Worm (Caenorhabditis elegans): ENCODE results near the gene lido-13.

lido-13 gene

ce11 chrII:3020899-3021298, 33.2 kb downstream of the lido-13 start:
- no peak for TF ChIP-seq dpl-1 (GFP tag; optimal IDR thresholded peaks at IDR 0.05)
- no peak for TF ChIP-seq ztf-28 (GFP tag; IDR thresholded peaks at IDR 0.05)

ce11 chrII:3019807-3020206, 34.3 kb downstream of the lido-13 start, which contains the start of gene clec-3:
Gene clec-3, minus strand, starts transcription at chrII:3019907.
- TF ChIP-seq F57A8.1 (GFP tag; optimal IDR thresholded peaks at IDR 0.05): no peak
- no peak for TF ChIP-seq lsl-1 (GFP tag; optimal IDR thresholded peaks at IDR 0.05)
- no peak for TF ChIP-seq egl-18 (GFP tag; IDR thresholded peaks at IDR 0.05)
- no peak for TF ChIP-seq dpl-1 (GFP tag; optimal IDR thresholded peaks at IDR 0.05)
- TF ChIP-seq rcor-1 (GFP tag; IDR thresholded peaks at IDR 0.05): no peak
- no peak for TF ChIP-seq F22D6.2 (tag; optimal IDR thresholded peaks at IDR 0.05)
- no peak for TF ChIP-seq sea-2 (GFP tag; IDR thresholded peaks at IDR 0.05)
- no peak for TF ChIP-seq ztf-18 (tag; optimal IDR thresholded peaks at IDR 0.05)
- no peak for TF ChIP-seq F37B4.10 (GFP tag; IDR thresholded peaks at IDR 0.05)
- TF ChIP-seq T07F8.4 (tag; optimal IDR thresholded peaks at IDR 0.05): no peak
- TF ChIP-seq die-1 (tag; optimal IDR thresholded peaks at IDR 0.05): no peak
- TF ChIP-seq unc-130 (GFP tag; optimal IDR thresholded peaks at IDR 0.05): no peak
- TF ChIP-seq Y79H2A.3 (GFP tag; conservative IDR thresholded peaks at IDR 0.05): no peak
- TF ChIP-seq rec-8 (tag; optimal IDR thresholded peaks at IDR 0.05): no peak
- TF ChIP-seq pbrm-1 (GFP tag; IDR thresholded peaks at IDR 0.05): no peak
- no peak for TF ChIP-seq hrde-1 (tag; optimal IDR thresholded peaks at IDR 0.05; ENCODE audit: borderline replicate concordance)
- TF ChIP-seq hlh-12 (tag; optimal IDR thresholded peaks at IDR 0.05): no peak
- TF ChIP-seq tbp1 (GFP tag; optimal IDR thresholded peaks at IDR 0.05): no peak

ce11 chrII:3014196-3014849, 39.8 kb downstream of the lido-13 start, which contains the start of gene C41H7.2:
Gene C41H7.2, plus strand, starts transcription at chrII:3014817.
- no peak for TF ChIP-seq egrh-3 (GFP tag; IDR thresholded peaks at IDR 0.05)
- TF ChIP-seq ceh-79 (tag; optimal IDR thresholded peaks at IDR 0.05): no peak
- peak; percentile 93 for TF ChIP-seq nfyb-1 (GFP tag; IDR thresholded peaks at IDR 0.05)
- peak; percentile 71 for TF ChIP-seq nhr-80 (tag; optimal IDR thresholded peaks at IDR 0.05)
- TF ChIP-seq bed-2 (GFP tag; IDR thresholded peaks at IDR 0.05): no peak

- TF ChIP-seq nhr-80 (tag; optimal IDR thresholded peaks at IDR 0.05) (no peak), ztf-6 (GFP tag; IDR thresholded peaks at IDR 0.05) (no peak), K12H6.12 (tag; optimal IDR thresholded peaks at IDR 0.05) (no peak), cebp-1 (GFP tag; IDR thresholded peaks at IDR 0.05) (no peak), cebp-1 (tag; optimal IDR thresholded peaks at IDR 0.05) (no peak), somi-1 (GFP tag; optimal IDR thresholded peaks at IDR 0.05) (no peak), rpc-1 (optimal IDR thresholded peaks at IDR 0.05) (no peak), rpc-1 (tag; optimal IDR thresholded peaks at IDR 0.05) (no peak), tbx-9 (tag; optimal IDR thresholded peaks at IDR 0.05; ENCODE audit: borderline replicate concordance) (no peak), cebp-2 (GFP tag; IDR thresholded peaks at IDR 0.05) (no peak), lsl-1 (GFP tag; optimal IDR thresholded peaks at IDR 0.05) (no peak), lag-1 (GFP tag; IDR thresholded peaks at IDR 0.05) (no peak), fkh-3 (tag; optimal IDR thresholded peaks at IDR 0.05) (no peak), F33H1.4 (GFP tag; IDR thresholded peaks at IDR 0.05) (no peak), xnd-1 (tag; optimal IDR thresholded peaks at IDR 0.05) (no peak), dpl-1 (GFP tag; optimal IDR thresholded peaks at IDR 0.05) (no peak), mxl-1 (tag; optimal IDR thresholded peaks at IDR 0.05) (no peak), Y53G8AR.9 (GFP tag; conservative IDR thresholded peaks at IDR 0.05) (no peak)
These were observed 42.0 kb downstream of the lido-13 start, which contains the start of gene C41H7.9 for ce11 chrII:3012133-3012532. Gene C41H7.9, minus strand, starts transcription at chrII:3012233.
